Worm (Caenorhabditis elegans) whole organism, late embryonic: ENCODE measurements around the gene srh-215.

Experiments
- F13H6.1 ChIP-seq: sonication (generic microtip); optimal IDR thresholded peaks from 2 replicates; lab custom pipeline; 2016; ENCODE audit warnings: missing genetic modification characterization, missing compliant biosample characterization
- ceh-18 ChIP-seq: sonication (generic microtip); optimal IDR thresholded peaks from 2 replicates; lab custom pipeline; 2016; ENCODE audit warnings: missing genetic modification characterization, missing compliant biosample characterization
- ceh-2 ChIP-seq: sonication (generic microtip); optimal IDR thresholded peaks from 2 replicates; lab custom pipeline; 2016; ENCODE audit warnings: missing genotype, missing genetic modification characterization, missing compliant biosample characterization
- ets-4 ChIP-seq: sonication (generic microtip); optimal IDR thresholded peaks from 2 replicates; lab custom pipeline; 2016; ENCODE audit warnings: missing genetic modification characterization, missing compliant biosample characterization
- gmeb-2 ChIP-seq: sonication (generic microtip); optimal IDR thresholded peaks from 2 replicates; lab custom pipeline; 2016; ENCODE audit warnings: missing genetic modification characterization, inconsistent platforms, missing compliant biosample characterization
- hlh-6 ChIP-seq: sonication (generic microtip); optimal IDR thresholded peaks from 2 replicates; lab custom pipeline; 2016; ENCODE audit warnings: missing genotype, missing genetic modification characterization, missing compliant biosample characterization
- nfya-1 ChIP-seq: sonication (generic microtip); optimal IDR thresholded peaks from 2 replicates; lab custom pipeline; 2017; ENCODE audit warnings: missing genetic modification characterization, mild to moderate bottlenecking, missing compliant biosample characterization, antibody characterized with exemption, moderate library complexity
- pag-3 ChIP-seq: sonication (generic microtip); optimal IDR thresholded peaks from 2 replicates; lab custom pipeline; 2016; ENCODE audit warnings: missing compliant biosample characterization, missing genetic modification characterization, borderline replicate concordance
- pat-9 ChIP-seq: fragments of 200-800 bp; sonication (Bioruptor generic); optimal IDR thresholded peaks from 2 replicates; lab custom pipeline; 2018; ENCODE audit warnings: mild to moderate bottlenecking, missing genetic modification characterization, moderate library complexity, missing compliant biosample characterization
- sdc-2 ChIP-seq: sonication (generic microtip); optimal IDR thresholded peaks from 2 replicates; lab custom pipeline; 2016; ENCODE audit warnings: missing genotype, missing genetic modification characterization, missing compliant biosample characterization
- sox-4 ChIP-seq: sonication (generic microtip); optimal IDR thresholded peaks from 2 replicates; lab custom pipeline; 2017; ENCODE audit warnings: mild to moderate bottlenecking, missing genetic modification characterization, inconsistent platforms, missing compliant biosample characterization
- ttx-3 ChIP-seq: sonication (generic microtip); optimal IDR thresholded peaks from 2 replicates; lab custom pipeline; 2016; ENCODE audit warnings: missing genetic modification reagents, missing genetic modification characterization, missing compliant biosample characterization
- ztf-16 ChIP-seq: sonication (generic microtip); optimal IDR thresholded peaks from 2 replicates; lab custom pipeline; 2017; ENCODE audit warnings: missing genetic modification characterization, missing compliant biosample characterization

DNA sequence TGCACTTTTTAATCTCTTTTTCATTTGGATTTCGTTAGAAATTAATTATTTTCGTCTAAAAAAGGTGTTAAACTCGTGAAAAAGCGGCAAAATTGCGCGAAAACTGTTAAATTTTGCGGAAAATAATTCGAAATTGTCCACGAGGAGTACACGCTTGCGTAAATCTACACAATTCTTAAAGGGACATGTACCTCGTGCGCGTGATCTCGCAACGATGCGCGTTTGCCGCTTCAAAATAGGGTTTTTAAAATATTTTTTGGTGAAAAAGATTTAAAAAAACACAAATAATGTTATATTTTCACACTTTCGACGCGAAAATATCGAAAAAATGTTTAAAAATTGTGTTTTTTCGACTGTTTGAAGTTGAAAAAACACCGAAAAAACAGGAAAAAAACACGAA, 38.5 kb downstream of the srh-215 start:
- TF ChIP-seq ceh-2 (tag; lab: Kevin White, UChicago) (no peak), sdc-2 (tag; lab: Kevin White, UChicago) (no peak), ttx-3 (tag; lab: Kevin White, UChicago) (no peak), gmeb-2 (no peak), hlh-6 (no peak), sox-4 (tag; lab: Kevin White, UChicago) (no peak), F13H6.1 (tag; lab: Kevin White, UChicago) (no peak), pat-9 (tag; lab: Kevin White, UChicago) (no peak), ztf-16 (no peak), pag-3 (no peak), ets-4 (tag; lab: Kevin White, UChicago) (no peak), nfya-1 (tag; lab: Kevin White, UChicago) (no peak), ceh-18 (tag; lab: Kevin White, UChicago) (no peak)
